Fruit fly (Drosophila melanogaster) whole organism, prepupa: ENCODE data around the gene Acp76A.

Experiments
- Blimp-1 ChIP-seq: fragments of 200-800 bp; sonication (Bioruptor generic); optimal IDR thresholded peaks from 3 replicates; lab custom pipeline; 2017; ENCODE audit warnings: missing biosample characterization, missing genetic modification characterization, mild to moderate bottlenecking, moderate library complexity, missing genetic modification reagents
- CG16779 ChIP-seq: fragments of 200-800 bp; sonication (Bioruptor generic); optimal IDR thresholded peaks from 3 replicates; lab custom pipeline; 2017; ENCODE audit warnings: missing biosample characterization, mild to moderate bottlenecking, missing genetic modification characterization
- CG6854 ChIP-seq: fragments of 200-800 bp; sonication (Bioruptor generic); optimal IDR thresholded peaks from 2 replicates; lab custom pipeline; 2017; ENCODE audit warnings: missing biosample characterization, mild to moderate bottlenecking, missing genetic modification characterization
- CG8119 ChIP-seq: fragments of 200-800 bp; sonication (Bioruptor generic); IDR thresholded peaks from 3 replicates; pipeline ENCODE4 v1.3.6; 2022; ENCODE audit warnings: missing biosample characterization, missing genetic modification characterization
- Eip75B ChIP-seq: fragments of 200-800 bp; sonication (Bioruptor generic); optimal IDR thresholded peaks from 3 replicates; lab custom pipeline; 2016; ENCODE audit warnings: missing biosample characterization, missing genetic modification characterization
- Eip78C ChIP-seq: fragments of 200-800 bp; sonication (Bioruptor generic); peaks from one replicate; lab custom pipeline; 2016; ENCODE audit warnings: missing biosample characterization, missing genetic modification characterization
- Hr39 ChIP-seq: fragments of 200-800 bp; sonication (Bioruptor generic); optimal IDR thresholded peaks from 2 replicates; lab custom pipeline; 2016; ENCODE audit warnings: missing biosample characterization, missing genetic modification characterization
- cyc ChIP-seq: fragments of 200-800 bp; sonication (Bioruptor generic); optimal IDR thresholded peaks from 3 replicates; lab custom pipeline; 2016; ENCODE audit warnings: missing biosample characterization, missing genetic modification characterization
- fkh ChIP-seq: fragments of 200-800 bp; sonication (Bioruptor generic); optimal IDR thresholded peaks from 3 replicates; lab custom pipeline; 2017; ENCODE audit warnings: missing biosample characterization, mild to moderate bottlenecking, missing genetic modification characterization, moderate library complexity

- TF ChIP-seq CG6854 (GFP tag; lab: Kevin White, UChicago) (no peak), CG8119 (GFP tag; lab: Robert Waterston, UW) (no peak), cyc (GFP tag; lab: Kevin White, UChicago) (no peak), Blimp-1 (GFP tag; lab: Kevin White, UChicago) (no peak), Eip78C (GFP tag; lab: Kevin White, UChicago) (peak; percentile 56), Hr39 (GFP tag; lab: Kevin White, UChicago) (no peak), Eip75B (GFP tag; lab: Kevin White, UChicago) (no peak), fkh (GFP tag; lab: Kevin White, UChicago) (peak; percentile 55), CG16779 (no peak)
Measured at dm6 chr3L:19073029-19073908, 21.4 kb upstream of the Acp76A start.
